Worm (Caenorhabditis elegans) whole organism, L1 larva: Measurements from ENCODE around the gene col-166.

Experiments
- C16A3.4 ChIP-seq: fragments of 150-350 bp; optimal IDR thresholded peaks from 2 replicates; lab custom pipeline; 2014; ENCODE audit warnings: missing biosample characterization, missing genetic modification characterization
- C34B4.2 ChIP-seq: sonication (generic microtip); optimal IDR thresholded peaks from 2 replicates; lab custom pipeline; 2017; ENCODE audit warnings: mild to moderate bottlenecking, missing genetic modification characterization, missing compliant biosample characterization
- F16B12.6 ChIP-seq: fragments of 150-350 bp; optimal IDR thresholded peaks from 2 replicates; lab custom pipeline; 2014; ENCODE audit warnings: missing biosample characterization, missing genetic modification characterization
- Y116A8C.19 ChIP-seq: sonication (generic microtip); optimal IDR thresholded peaks from 2 replicates; lab custom pipeline; 2016; ENCODE audit warnings: missing compliant biosample characterization, missing genetic modification characterization, borderline replicate concordance
- aly-2 ChIP-seq: fragments of 150-350 bp; optimal IDR thresholded peaks from 2 replicates; lab custom pipeline; 2014; ENCODE audit warnings: missing biosample characterization, missing genetic modification characterization
- blmp-1 ChIP-seq: fragments of 150-350 bp; optimal IDR thresholded peaks from 2 replicates; lab custom pipeline; 2014; ENCODE audit warnings: missing biosample characterization, missing genetic modification characterization
- ceh-8 ChIP-seq: fragments of 200-800 bp; sonication (Bioruptor generic); optimal IDR thresholded peaks from 2 replicates; lab custom pipeline; 2018; ENCODE audit warnings: mild to moderate bottlenecking, missing genetic modification characterization, moderate library complexity, missing compliant biosample characterization
- ceh-82 ChIP-seq, 3 experiments: fragments of 150-350 bp in 1 of 3; sonication (generic microtip) in 2 of 3; optimal IDR thresholded peaks; 2 replicates each; lab custom pipeline; 2014 to 2017; ENCODE audit warnings: missing biosample characterization in 3 of 3, missing genetic modification characterization in 3 of 3
- ceh-88 ChIP-seq: fragments of 200-800 bp; sonication (Bioruptor generic); IDR thresholded peaks from 2 replicates; pipeline ENCODE4 v1.3.6; 2022; ENCODE audit warnings: missing genetic modification characterization, missing compliant biosample characterization
- ces-1 ChIP-seq: fragments of 150-350 bp; optimal IDR thresholded peaks from 2 replicates; lab custom pipeline; 2014; ENCODE audit warnings: missing biosample characterization, missing genetic modification reagents, missing genetic modification characterization
- dpl-1 ChIP-seq, 3 experiments: fragments of 150-350 bp in 2 of 3; sonication (generic microtip) in 1 of 3; optimal IDR thresholded peaks; 2 replicates each; lab custom pipeline; 2014 to 2017; ENCODE audit warnings: missing biosample characterization in 3 of 3, missing genetic modification characterization in 3 of 3, missing genetic modification reagents in 3 of 3
- efl-1 ChIP-seq, 4 experiments: fragments of 150-350 bp; optimal IDR thresholded peaks in 3 of 4; peaks in 1 of 4; 1 replicate in 1 of 4; 2 replicates in 3 of 4; lab custom pipeline; 2014; ENCODE audit warnings: missing biosample characterization in 2 of 4, missing genetic modification characterization in 2 of 4, missing genetic modification reagents in 2 of 4
- efl-3 ChIP-seq: fragments of 200-800 bp; sonication (Bioruptor generic); optimal IDR thresholded peaks from 2 replicates; lab custom pipeline; 2018; ENCODE audit warnings: mild to moderate bottlenecking, missing genetic modification characterization, missing compliant biosample characterization
- egl-27 ChIP-seq, 2 experiments: fragments of 150-350 bp in 1 of 2; sonication (generic microtip); optimal IDR thresholded peaks; 3 replicates each; lab custom pipeline; 2017 to 2018; ENCODE audit warnings: missing biosample characterization in 2 of 2, missing genetic modification characterization in 2 of 2, missing genetic modification reagents in 2 of 2
- elt-3 ChIP-seq, 6 experiments: fragments of 150-350 bp in 1 of 6; sonication (generic microtip); optimal IDR thresholded peaks; 2 replicates each; lab custom pipeline; 2017 to 2018; ENCODE audit warnings: missing biosample characterization in 6 of 6, missing genetic modification characterization in 6 of 6, inconsistent platforms in 1 of 6
- ets-5 ChIP-seq: fragments of 200-800 bp; sonication (Bioruptor generic); IDR thresholded peaks from 2 replicates; pipeline ENCODE4 v1.3.6; 2022; ENCODE audit warnings: missing genetic modification characterization, missing compliant biosample characterization
- fkh-10 ChIP-seq: sonication (generic microtip); optimal IDR thresholded peaks from 2 replicates; lab custom pipeline; 2017; ENCODE audit warnings: missing biosample characterization, missing genetic modification reagents, missing genetic modification characterization
- fkh-8 ChIP-seq: sonication (generic microtip); optimal IDR thresholded peaks from 2 replicates; lab custom pipeline; 2016; ENCODE audit warnings: mild to moderate bottlenecking, missing genetic modification characterization, missing compliant biosample characterization
- fos-1 ChIP-seq: fragments of 150-350 bp; optimal IDR thresholded peaks from 2 replicates; lab custom pipeline; 2014; ENCODE audit warnings: missing biosample characterization, missing genetic modification characterization
- hlh-17 ChIP-seq: fragments of 200-800 bp; sonication (Bioruptor generic); optimal IDR thresholded peaks from 2 replicates; lab custom pipeline; 2018; ENCODE audit warnings: missing genetic modification characterization, mild to moderate bottlenecking, missing compliant biosample characterization, moderate library complexity, borderline replicate concordance
- hlh-4 ChIP-seq: sonication (generic microtip); optimal IDR thresholded peaks from 2 replicates; lab custom pipeline; 2016; ENCODE audit warnings: mild to moderate bottlenecking, missing genetic modification characterization, missing compliant biosample characterization
- lin-13 ChIP-seq: fragments of 150-350 bp; optimal IDR thresholded peaks from 2 replicates; lab custom pipeline; 2014; ENCODE audit warnings: missing biosample characterization, missing genetic modification reagents, missing genetic modification characterization
- lin-14 ChIP-seq: fragments of 200-800 bp; sonication (Bioruptor generic); optimal IDR thresholded peaks from 2 replicates; lab custom pipeline; 2018; ENCODE audit warnings: mild to moderate bottlenecking, missing genetic modification characterization, moderate library complexity, missing compliant biosample characterization
- lin-35 ChIP-seq, 2 experiments: fragments of 150-350 bp; optimal IDR thresholded peaks; 2 replicates each; lab custom pipeline; 2014; ENCODE audit warnings: missing biosample characterization in 2 of 2, missing genetic modification characterization in 2 of 2, missing genetic modification reagents in 2 of 2
- lin-39 ChIP-seq: fragments of 150-350 bp; optimal IDR thresholded peaks from 2 replicates; lab custom pipeline; 2014; ENCODE audit warnings: missing biosample characterization, missing genetic modification reagents, missing genetic modification characterization
- lsy-2 ChIP-seq, 2 experiments: fragments of 150-350 bp; optimal IDR thresholded peaks; 2 replicates each; lab custom pipeline; 2014; ENCODE audit warnings: missing biosample characterization in 2 of 2, missing genetic modification characterization in 2 of 2
- mab-9 ChIP-seq: fragments of 200-800 bp; sonication (Bioruptor generic); IDR thresholded peaks from 2 replicates; pipeline ENCODE4 v1.3.6; 2022; ENCODE audit warnings: missing genetic modification reagents, missing genetic modification characterization, missing compliant biosample characterization
- mdl-1 ChIP-seq, 2 experiments: fragments of 150-350 bp; optimal IDR thresholded peaks; 2 replicates each; lab custom pipeline; 2014 to 2017; ENCODE audit warnings: missing biosample characterization in 2 of 2, missing genetic modification characterization in 2 of 2, inconsistent platforms in 1 of 2
- mef-2 ChIP-seq: fragments of 150-350 bp; optimal IDR thresholded peaks from 2 replicates; lab custom pipeline; 2014; ENCODE audit warnings: missing biosample characterization, missing genetic modification characterization
- mep-1 ChIP-seq: fragments of 150-350 bp; optimal IDR thresholded peaks from 2 replicates; lab custom pipeline; 2014; ENCODE audit warnings: missing biosample characterization, missing genetic modification characterization
- nhr-20 ChIP-seq: sonication (generic microtip); optimal IDR thresholded peaks from 2 replicates; lab custom pipeline; 2016; ENCODE audit warnings: mild to moderate bottlenecking, missing genetic modification characterization, missing compliant biosample characterization
- nhr-76 ChIP-seq: sonication (generic microtip); optimal IDR thresholded peaks from 2 replicates; lab custom pipeline; 2017; ENCODE audit warnings: missing biosample characterization, missing genetic modification characterization
- nhr-77 ChIP-seq: fragments of 150-350 bp; optimal IDR thresholded peaks from 2 replicates; lab custom pipeline; 2014; ENCODE audit warnings: missing biosample characterization, missing genetic modification characterization
- nhr-85 ChIP-seq: sonication (generic microtip); peaks from one replicate; lab custom pipeline; 2016; ENCODE audit warnings: missing genetic modification characterization, inconsistent platforms, missing compliant biosample characterization
- nhr-90 ChIP-seq: sonication (generic microtip); optimal IDR thresholded peaks from 2 replicates; lab custom pipeline; 2016; ENCODE audit warnings: mild to moderate bottlenecking, missing genetic modification characterization, missing compliant biosample characterization; ENCODE audit not compliant: poor library complexity
- pag-3 ChIP-seq: sonication (generic microtip); optimal IDR thresholded peaks from 2 replicates; lab custom pipeline; 2017; ENCODE audit warnings: missing genetic modification characterization, mild to moderate bottlenecking, missing compliant biosample characterization, antibody characterized with exemption, borderline replicate concordance; ENCODE audit not compliant: insufficient read depth
- pqm-1 ChIP-seq: sonication (generic microtip); optimal IDR thresholded peaks from 3 replicates; lab custom pipeline; 2017; ENCODE audit warnings: missing biosample characterization, missing genetic modification characterization
- rnt-1 ChIP-seq: sonication (generic microtip); optimal IDR thresholded peaks from 2 replicates; lab custom pipeline; 2016; ENCODE audit warnings: mild to moderate bottlenecking, missing genetic modification characterization, moderate library complexity, missing compliant biosample characterization
- snpc-4 ChIP-seq: fragments of 150-350 bp; optimal IDR thresholded peaks from 2 replicates; lab custom pipeline; 2014; ENCODE audit warnings: missing biosample characterization, missing genetic modification characterization
- snu-23 ChIP-seq: sonication (generic microtip); optimal IDR thresholded peaks from 2 replicates; lab custom pipeline; 2016; ENCODE audit warnings: missing genetic modification characterization, missing compliant biosample characterization
- sptf-1 ChIP-seq: fragments of 150-350 bp; optimal IDR thresholded peaks from 2 replicates; lab custom pipeline; 2014; ENCODE audit warnings: missing biosample characterization, missing genetic modification characterization
- sup-37 ChIP-seq: fragments of 200-800 bp; sonication (Bioruptor generic); optimal IDR thresholded peaks from 2 replicates; lab custom pipeline; 2018; ENCODE audit warnings: mild to moderate bottlenecking, missing genetic modification characterization, missing compliant biosample characterization
- swsn-7 ChIP-seq: sonication (generic microtip); optimal IDR thresholded peaks from 2 replicates; lab custom pipeline; 2016; ENCODE audit warnings: missing genetic modification characterization, missing compliant biosample characterization
- unc-130 ChIP-seq: fragments of 150-350 bp; optimal IDR thresholded peaks from 2 replicates; lab custom pipeline; 2017; ENCODE audit warnings: missing biosample characterization, missing genetic modification characterization, inconsistent platforms
- unc-30 ChIP-seq: sonication (generic microtip); optimal IDR thresholded peaks from 2 replicates; lab custom pipeline; 2017; ENCODE audit warnings: missing biosample characterization, missing genetic modification characterization
- unc-86 ChIP-seq: sonication (generic microtip); optimal IDR thresholded peaks from 2 replicates; lab custom pipeline; 2016; ENCODE audit warnings: missing genetic modification characterization, missing compliant biosample characterization
- xbp-1 ChIP-seq: sonication (generic microtip); optimal IDR thresholded peaks from 2 replicates; lab custom pipeline; 2016; ENCODE audit warnings: missing genetic modification characterization, missing compliant biosample characterization
- zag-1 ChIP-seq: fragments of 150-350 bp; optimal IDR thresholded peaks from 2 replicates; lab custom pipeline; 2014; ENCODE audit warnings: missing biosample characterization, missing genetic modification characterization
- zip-4 ChIP-seq: fragments of 200-800 bp; sonication (Bioruptor generic); optimal IDR thresholded peaks from 2 replicates; lab custom pipeline; 2018; ENCODE audit warnings: mild to moderate bottlenecking, missing genetic modification characterization, moderate library complexity, missing compliant biosample characterization
- ztf-11 ChIP-seq, 2 experiments: sonication (generic microtip); optimal IDR thresholded peaks; 2 replicates each; lab custom pipeline; 2016 to 2017; ENCODE audit warnings: missing genetic modification characterization in 2 of 2, missing biosample characterization in 1 of 2, missing compliant biosample characterization in 1 of 2
- ztf-4 ChIP-seq: fragments of 150-350 bp; optimal IDR thresholded peaks from 2 replicates; lab custom pipeline; 2014; ENCODE audit warnings: missing biosample characterization, missing genetic modification characterization

The col-166 gene

ce11 chrX:6250272-6250752 lies 29.5 kb upstream of the col-166 start (continued):
- TF ChIP-seq ceh-88 (GFP tag; lab: Robert Waterston, UW) (no peak), hlh-4 (tag; lab: Kevin White, UChicago) (no peak), dpl-1 (GFP tag; optimal IDR thresholded peaks at IDR 0.05; lab: Kevin White, UChicago) (peak in 1 of 3 experiments; percentile 60), blmp-1 (peak; percentile 72), ztf-4 (tag; lab: Kevin White, UChicago) (no peak), elt-3 (tag; optimal IDR thresholded peaks at IDR 0.05; lab: Kevin White, UChicago) (peak in 4 of 6 experiments; percentile 62 to 92 (median 76)), zag-1 (tag; lab: Kevin White, UChicago) (no peak), efl-3 (GFP tag; lab: Kevin White, UChicago) (no peak), mef-2 (tag; lab: Kevin White, UChicago) (no peak), pag-3 (peak; percentile 33), lin-13 (no peak), nhr-90 (peak; percentile 76), fos-1 (no peak), efl-1 (optimal IDR thresholded peaks at IDR 0.05; lab: Kevin White, UChicago) (peak; percentile 9 to 18), efl-1 (GFP tag; optimal IDR thresholded peaks at IDR 0.05 in 1 of 2; lab: Kevin White, UChicago) (peak; percentile 5 to 93), ceh-82 (tag; optimal IDR thresholded peaks at IDR 0.05; lab: Kevin White, UChicago) (peak; percentile 47 to 54 (median 49)), mab-9 (GFP tag; lab: Robert Waterston, UW) (no peak), nhr-20 (peak; percentile 84), zip-4 (GFP tag; lab: Kevin White, UChicago) (peak; percentile 18), swsn-7 (peak; percentile 56), nhr-85 (tag; lab: Kevin White, UChicago) (peak; percentile 97), sptf-1 (no peak), ets-5 (no peak), lsy-2 (tag; optimal IDR thresholded peaks at IDR 0.05; lab: Kevin White, UChicago) (peak; percentile 11 to 47), F16B12.6 (tag; lab: Kevin White, UChicago) (no peak), nhr-76 (no peak), sup-37 (GFP tag; lab: Kevin White, UChicago) (no peak), pqm-1 (no peak), nhr-77 (tag; lab: Kevin White, UChicago) (peak; percentile 83), fkh-10 (no peak), lin-35 (GFP tag; optimal IDR thresholded peaks at IDR 0.05; lab: Kevin White, UChicago) (peak in 1 of 2 experiments; percentile 64), ces-1 (no peak), egl-27 (tag; optimal IDR thresholded peaks at IDR 0.05; lab: Kevin White, UChicago) (peak; percentile 4 to 47), unc-30 (tag; lab: Kevin White, UChicago) (no peak), aly-2 (tag; lab: Kevin White, UChicago) (no peak), mep-1 (tag; lab: Kevin White, UChicago) (peak; percentile 84), fkh-8 (tag; lab: Kevin White, UChicago) (no peak), rnt-1 (tag; lab: Kevin White, UChicago) (peak; percentile 82), unc-130 (tag; lab: Kevin White, UChicago) (peak; percentile 58), snu-23 (GFP tag; lab: Kevin White, UChicago) (peak; percentile 77), C16A3.4 (tag; lab: Kevin White, UChicago) (no peak), ceh-8 (GFP tag; lab: Kevin White, UChicago) (no peak), snpc-4 (no peak), C34B4.2 (no peak), mdl-1 (tag; optimal IDR thresholded peaks at IDR 0.05; lab: Kevin White, UChicago) (peak in 1 of 2 experiments; percentile 60), lin-39 (tag; lab: Kevin White, UChicago) (no peak), unc-86 (tag; lab: Kevin White, UChicago) (no peak), Y116A8C.19 (tag; lab: Kevin White, UChicago) (no peak), hlh-17 (no peak), lin-14 (GFP tag; lab: Kevin White, UChicago) (peak; percentile 92), ztf-11 (tag; optimal IDR thresholded peaks at IDR 0.05; lab: Kevin White, UChicago) (no peak), xbp-1 (peak; percentile 54)
- TF ChIP-seq, all 84 proteins: peak for 32
